Worm (Caenorhabditis elegans) whole organism, young adult: ENCODE measurements around the gene R02D5.8.

ENCODE experiments used
- C06A6.2 ChIP-seq: fragments of 200-800 bp; sonication (Bioruptor generic); conservative IDR thresholded peaks from 2 replicates; pipeline ENCODE4 v1.3.6; 2022; ENCODE audit warnings: missing genetic modification characterization, missing compliant biosample characterization
- F10E7.11 ChIP-seq: sonication (generic microtip); optimal IDR thresholded peaks from 2 replicates; lab custom pipeline; 2017; ENCODE audit warnings: mild to moderate bottlenecking, missing genetic modification characterization, moderate library complexity, missing compliant biosample characterization
- F23B12.7 ChIP-seq: sonication (generic microtip); optimal IDR thresholded peaks from 2 replicates; lab custom pipeline; 2017; ENCODE audit warnings: missing genetic modification characterization, mild to moderate bottlenecking, missing compliant biosample characterization, antibody characterized with exemption, moderate library complexity; ENCODE audit not compliant: insufficient read depth
- F33H1.4 ChIP-seq: fragments of 200-800 bp; sonication (Bioruptor generic); IDR thresholded peaks from 2 replicates; pipeline ENCODE4 v1.3.6; 2022; ENCODE audit warnings: missing genetic modification reagents, missing genetic modification characterization, missing compliant biosample characterization
- K11D2.4 ChIP-seq: fragments of 200-800 bp; sonication (Bioruptor generic); IDR thresholded peaks from 2 replicates; pipeline ENCODE4 v1.3.6; 2022; ENCODE audit warnings: missing genetic modification reagents, missing genetic modification characterization, missing compliant biosample characterization
- T26A5.8 ChIP-seq: sonication (generic microtip); optimal IDR thresholded peaks from 2 replicates; lab custom pipeline; 2016; ENCODE audit warnings: missing genetic modification characterization, missing compliant biosample characterization
- Y53G8AR.9 ChIP-seq: fragments of 200-800 bp; sonication (Bioruptor generic); conservative IDR thresholded peaks from 2 replicates; pipeline ENCODE4 v1.3.6; 2022; ENCODE audit warnings: missing genetic modification reagents, missing genetic modification characterization, missing compliant biosample characterization
- ZK185.1 ChIP-seq: sonication (generic microtip); optimal IDR thresholded peaks from 2 replicates; lab custom pipeline; 2016; ENCODE audit warnings: mild to moderate bottlenecking, missing genetic modification characterization, missing compliant biosample characterization; ENCODE audit not compliant: poor library complexity, severe bottlenecking
- akir-1 ChIP-seq: fragments of 200-800 bp; sonication (Bioruptor generic); optimal IDR thresholded peaks from 2 replicates; lab custom pipeline; 2018; ENCODE audit warnings: mild to moderate bottlenecking, missing genetic modification characterization, moderate library complexity, missing compliant biosample characterization
- athp-1 ChIP-seq: sonication (generic microtip); optimal IDR thresholded peaks from 2 replicates; lab custom pipeline; 2017; ENCODE audit warnings: mild to moderate bottlenecking, missing genetic modification characterization, missing compliant biosample characterization
- ccch-3 ChIP-seq: fragments of 200-800 bp; sonication (Bioruptor generic); optimal IDR thresholded peaks from 2 replicates; lab custom pipeline; 2018; ENCODE audit warnings: mild to moderate bottlenecking, missing genetic modification characterization, missing compliant biosample characterization
- cebp-1 ChIP-seq, 2 experiments: fragments of 200-800 bp in 1 of 2; sonication (Bioruptor generic) in 1 of 2; sonication (generic microtip) in 1 of 2; IDR thresholded peaks in 1 of 2; optimal IDR thresholded peaks in 1 of 2; 2 replicates each; pipeline versions ENCODE4 v1.3.6 to Lab custom; 2017 to 2022; ENCODE audit warnings: missing compliant biosample characterization in 2 of 2, missing genetic modification characterization in 2 of 2, mild to moderate bottlenecking in 1 of 2, missing genetic modification reagents in 1 of 2, moderate library complexity in 1 of 2
- ceh-27 ChIP-seq: fragments of 200-800 bp; sonication (Bioruptor generic); optimal IDR thresholded peaks from 2 replicates; lab custom pipeline; 2018; ENCODE audit warnings: mild to moderate bottlenecking, missing genetic modification characterization, moderate library complexity, missing compliant biosample characterization
- dox-1 ChIP-seq: fragments of 200-800 bp; sonication (Bioruptor generic); IDR thresholded peaks from 2 replicates; pipeline ENCODE4 v1.3.6; 2022; ENCODE audit warnings: missing genetic modification reagents, missing genetic modification characterization, missing compliant biosample characterization
- dpl-1 ChIP-seq: fragments of 150-350 bp; optimal IDR thresholded peaks from 2 replicates; lab custom pipeline; 2014; ENCODE audit warnings: missing biosample characterization, missing genetic modification reagents, missing genetic modification characterization
- efl-1 ChIP-seq: fragments of 150-350 bp; optimal IDR thresholded peaks from 2 replicates; lab custom pipeline; 2014; ENCODE audit warnings: missing biosample characterization, missing genetic modification reagents, missing genetic modification characterization
- fkh-3 ChIP-seq: sonication (generic microtip); optimal IDR thresholded peaks from 2 replicates; lab custom pipeline; 2016; ENCODE audit warnings: mild to moderate bottlenecking, missing genetic modification characterization, missing compliant biosample characterization
- him-1 ChIP-seq: sonication (generic microtip); optimal IDR thresholded peaks from 2 replicates; lab custom pipeline; 2016; ENCODE audit warnings: missing genotype, missing genetic modification reagents, missing genetic modification characterization, missing compliant biosample characterization
- hsf-1 ChIP-seq: fragments of 200-800 bp; sonication (Bioruptor generic); IDR thresholded peaks from 2 replicates; pipeline ENCODE4 v1.3.6; 2022; ENCODE audit warnings: missing genetic modification reagents, missing genetic modification characterization, missing compliant biosample characterization
- let-607 ChIP-seq, 2 experiments: fragments of 200-800 bp in 1 of 2; sonication (Bioruptor generic) in 1 of 2; sonication (generic microtip) in 1 of 2; optimal IDR thresholded peaks; 2 replicates each; lab custom pipeline; 2016 to 2018; ENCODE audit warnings: mild to moderate bottlenecking in 2 of 2, missing compliant biosample characterization in 2 of 2, missing genetic modification characterization in 2 of 2, moderate library complexity in 2 of 2, missing genotype in 1 of 2
- lin-26 ChIP-seq: fragments of 200-800 bp; sonication (Bioruptor generic); IDR thresholded peaks from 2 replicates; pipeline ENCODE4 v1.3.6; 2022; ENCODE audit warnings: missing genetic modification reagents, missing genetic modification characterization, missing compliant biosample characterization
- lin-35 ChIP-seq, 3 experiments: fragments of 150-350 bp in 2 of 3; sonication (generic microtip) in 1 of 3; optimal IDR thresholded peaks; 2 replicates each; lab custom pipeline; 2014 to 2018; ENCODE audit warnings: missing biosample characterization in 3 of 3, missing genetic modification characterization in 3 of 3, missing genetic modification reagents in 3 of 3
- lsl-1 ChIP-seq: fragments of 200-800 bp; sonication (Bioruptor generic); optimal IDR thresholded peaks from 2 replicates; lab custom pipeline; 2018; ENCODE audit warnings: mild to moderate bottlenecking, missing genetic modification characterization, moderate library complexity, missing compliant biosample characterization
- madf-6 ChIP-seq: fragments of 200-800 bp; sonication (Bioruptor generic); IDR thresholded peaks from 2 replicates; pipeline ENCODE4 v1.3.6; 2022; ENCODE audit warnings: missing genetic modification reagents, missing genetic modification characterization, missing compliant biosample characterization
- mcd-1 ChIP-seq: fragments of 200-800 bp; sonication (Bioruptor generic); IDR thresholded peaks from 2 replicates; pipeline ENCODE4 v1.3.6; 2022; ENCODE audit warnings: missing genetic modification reagents, missing genetic modification characterization, missing compliant biosample characterization
- nhr-179 ChIP-seq: sonication (generic microtip); optimal IDR thresholded peaks from 2 replicates; lab custom pipeline; 2016; ENCODE audit warnings: mild to moderate bottlenecking, missing genetic modification characterization, missing compliant biosample characterization
- nhr-80 ChIP-seq: sonication (generic microtip); optimal IDR thresholded peaks from 2 replicates; lab custom pipeline; 2016; ENCODE audit warnings: missing genetic modification characterization, missing compliant biosample characterization
- rpc-1 ChIP-seq, 2 experiments: fragments of 150-350 bp in 1 of 2; sonication (generic microtip) in 1 of 2; optimal IDR thresholded peaks; 2 replicates each; lab custom pipeline; 2014 to 2018; ENCODE audit warnings: missing biosample characterization in 1 of 2, missing genetic modification characterization in 1 of 2, missing genetic modification reagents in 1 of 2, missing genotype in 1 of 2
- sdz-38 ChIP-seq: sonication (generic microtip); optimal IDR thresholded peaks from 2 replicates; lab custom pipeline; 2016; ENCODE audit warnings: missing genotype, missing genetic modification characterization, missing compliant biosample characterization
- snpc-1.1 ChIP-seq: sonication (generic microtip); optimal IDR thresholded peaks from 2 replicates; lab custom pipeline; 2017; ENCODE audit warnings: missing genetic modification characterization, mild to moderate bottlenecking, missing compliant biosample characterization, antibody characterized with exemption, moderate library complexity, missing genotype, missing genetic modification reagents; ENCODE audit not compliant: insufficient read depth
- somi-1 ChIP-seq: fragments of 200-800 bp; sonication (Bioruptor generic); optimal IDR thresholded peaks from 2 replicates; lab custom pipeline; 2018; ENCODE audit warnings: mild to moderate bottlenecking, missing genetic modification characterization, missing compliant biosample characterization
- tbx-9 ChIP-seq: sonication (generic microtip); optimal IDR thresholded peaks from 2 replicates; lab custom pipeline; 2016; ENCODE audit warnings: borderline replicate concordance, missing genetic modification characterization, inconsistent platforms, missing compliant biosample characterization
- zfh-2 ChIP-seq: fragments of 200-800 bp; sonication (Bioruptor generic); conservative IDR thresholded peaks from 2 replicates; pipeline ENCODE4 v1.3.6; 2022; ENCODE audit warnings: missing genetic modification reagents, missing genetic modification characterization, missing compliant biosample characterization
- zim-3 ChIP-seq: sonication (generic microtip); optimal IDR thresholded peaks from 2 replicates; lab custom pipeline; 2017; ENCODE audit warnings: mild to moderate bottlenecking, missing genetic modification characterization, moderate library complexity, missing compliant biosample characterization
- ztf-25 ChIP-seq: fragments of 200-800 bp; sonication (Bioruptor generic); IDR thresholded peaks from 2 replicates; pipeline ENCODE4 v1.3.6; 2022; ENCODE audit warnings: missing genetic modification reagents, missing genetic modification characterization, missing compliant biosample characterization

Gene R02D5.8

ce11 chrV:14508556-14508955 is 10.6 kb downstream of the R02D5.8 start:
- TF ChIP-seq zim-3 (tag; lab: Kevin White, UChicago), result no peak
- no peak for TF ChIP-seq T26A5.8 (tag; lab: Kevin White, UChicago)
- no peak for TF ChIP-seq akir-1 (GFP tag; lab: Kevin White, UChicago)
- TF ChIP-seq tbx-9, result no peak
- no peak for TF ChIP-seq nhr-179 (tag; lab: Kevin White, UChicago)
- TF ChIP-seq lin-35 (GFP tag; optimal IDR thresholded peaks at IDR 0.05; lab: Kevin White, UChicago), result no peak
- TF ChIP-seq mcd-1 (GFP tag; lab: Robert Waterston, UW), result no peak
- no peak for TF ChIP-seq Y53G8AR.9
- no peak for TF ChIP-seq rpc-1 (optimal IDR thresholded peaks at IDR 0.05; lab: Kevin White, UChicago)
- TF ChIP-seq rpc-1 (tag; optimal IDR thresholded peaks at IDR 0.05; lab: Kevin White, UChicago), result no peak
- TF ChIP-seq efl-1 (GFP tag; lab: Kevin White, UChicago), result no peak
- no peak for TF ChIP-seq fkh-3 (tag; lab: Kevin White, UChicago)
- TF ChIP-seq dox-1 (GFP tag; lab: Robert Waterston, UW), result no peak
- no peak for TF ChIP-seq lin-26 (GFP tag; lab: Robert Waterston, UW)
- TF ChIP-seq F23B12.7 (tag; lab: Kevin White, UChicago), result no peak
- no peak for TF ChIP-seq madf-6
- no peak for TF ChIP-seq dpl-1 (GFP tag; lab: Kevin White, UChicago)
- no peak for TF ChIP-seq cebp-1 (GFP tag; IDR thresholded peaks at IDR 0.05; lab: Robert Waterston, UW)
- TF ChIP-seq cebp-1 (tag; optimal IDR thresholded peaks at IDR 0.05; lab: Kevin White, UChicago), result no peak
- TF ChIP-seq athp-1 (tag; lab: Kevin White, UChicago), result no peak

ce11 chrV:14508005-14508521 is 11.1 kb downstream of the R02D5.8 start, which contains the start of gene R02D5.1:
Gene R02D5.1, plus strand, starts transcription at chrV:14508249.
- TF ChIP-seq fkh-3 (tag; lab: Kevin White, UChicago), result no peak
- 0 out of 2 replicates have a peak, but pooled peaks have one; percentile 48 for TF ChIP-seq ztf-25 (GFP tag; lab: Robert Waterston, UW)

ce11 chrV:14506713-14507675 is 12.2 kb downstream of the R02D5.8 start:
- TF ChIP-seq zfh-2 (GFP tag; lab: Robert Waterston, UW) (no peak), sdz-38 (no peak), let-607 (tag; optimal IDR thresholded peaks at IDR 0.05; lab: Kevin White, UChicago) (no peak), athp-1 (tag; lab: Kevin White, UChicago) (no peak)
- TF ChIP-seq, all 124 proteins: peak for 0

ce11 chrV:14505745-14506214 is 13.4 kb downstream of the R02D5.8 start:
- TF ChIP-seq hsf-1 (GFP tag; lab: Robert Waterston, UW) (no peak), dpl-1 (GFP tag; lab: Kevin White, UChicago) (no peak), F33H1.4 (GFP tag; lab: Robert Waterston, UW) (no peak), ztf-25 (GFP tag; lab: Robert Waterston, UW) (0 out of 2 replicates have a peak, but pooled peaks have one; percentile 15), ZK185.1 (tag; lab: Kevin White, UChicago) (no peak), F23B12.7 (tag; lab: Kevin White, UChicago) (no peak), F10E7.11 (tag; lab: Kevin White, UChicago) (no peak), ceh-27 (no peak), lin-35 (GFP tag; optimal IDR thresholded peaks at IDR 0.05; lab: Kevin White, UChicago) (no peak), K11D2.4 (GFP tag; lab: Robert Waterston, UW) (no peak), dox-1 (GFP tag; lab: Robert Waterston, UW) (peak; percentile 48; the same call in 1 of the 2 replicates), nhr-80 (tag; lab: Kevin White, UChicago) (peak; percentile 78), snpc-1.1 (tag; lab: Kevin White, UChicago) (no peak), zfh-2 (GFP tag; lab: Robert Waterston, UW) (peak; percentile 62), C06A6.2 (GFP tag; lab: Robert Waterston, UW) (no peak), let-607 (tag; optimal IDR thresholded peaks at IDR 0.05; lab: Kevin White, UChicago) (peak in 1 of 2 experiments; percentile 1), somi-1 (GFP tag; lab: Kevin White, UChicago) (no peak), him-1 (tag; lab: Kevin White, UChicago) (no peak), lsl-1 (GFP tag; lab: Kevin White, UChicago) (no peak), ccch-3 (GFP tag; lab: Kevin White, UChicago) (no peak)
